Fruit fly (Drosophila melanogaster): Measurements from ENCODE around the gene CG11425.

CG11425 gene

dm6 chr3L:22460428-22460827, 14.2 kb upstream of the CG11425 start:
- TF ChIP-seq CG1620 (GFP tag; optimal IDR thresholded peaks at IDR 0.05) (no peak), Clk (GFP tag; optimal IDR thresholded peaks at IDR 0.05) (no peak), ovo (GFP tag; optimal IDR thresholded peaks at IDR 0.05) (no peak), cnc (optimal IDR thresholded peaks at IDR 0.05) (no peak), CG11617 (GFP tag; optimal IDR thresholded peaks at IDR 0.05) (no peak), CG14711 (tag; optimal IDR thresholded peaks at IDR 0.05) (no peak), kay (GFP tag; ENCODE audit: borderline replicate concordance) (no peak), bab1 (GFP tag; optimal IDR thresholded peaks at IDR 0.05) (no peak), Hr96 (GFP tag; optimal IDR thresholded peaks at IDR 0.05) (no peak), pad (GFP tag; optimal IDR thresholded peaks at IDR 0.05) (no peak), Mnt (GFP tag; optimal IDR thresholded peaks at IDR 0.05) (no peak), CG5204 (GFP tag; optimal IDR thresholded peaks at IDR 0.05) (no peak)

dm6 chr3L:22460918-22461634, 13.5 kb upstream of the CG11425 start, which contains the start of gene laza:
Gene laza (minus strand): TSS chr3L:22461131.
- TF ChIP-seq Mnt (GFP tag; optimal IDR thresholded peaks at IDR 0.05) (peak; percentile 68), ovo (GFP tag; optimal IDR thresholded peaks at IDR 0.05) (peak; percentile 4), Clk (GFP tag; optimal IDR thresholded peaks at IDR 0.05) (no peak), CG7045 (GFP tag; optimal IDR thresholded peaks at IDR 0.05) (peak; percentile 14), CG7101 (tag; optimal IDR thresholded peaks at IDR 0.05) (no peak), CG12768 (GFP tag; optimal IDR thresholded peaks at IDR 0.05) (peak; percentile 36), cnc (optimal IDR thresholded peaks at IDR 0.05) (no peak), CG33017 (tag; optimal IDR thresholded peaks at IDR 0.05) (no peak), CG1620 (GFP tag; optimal IDR thresholded peaks at IDR 0.05) (no peak), tj (GFP tag; optimal IDR thresholded peaks at IDR 0.05) (peak; percentile 31), bab1 (GFP tag; optimal IDR thresholded peaks at IDR 0.05) (peak; percentile 68), CG5204 (GFP tag; optimal IDR thresholded peaks at IDR 0.05) (no peak), CG14711 (tag; optimal IDR thresholded peaks at IDR 0.05) (peak; percentile 7), pad (GFP tag; optimal IDR thresholded peaks at IDR 0.05) (peak; percentile 21), toe (GFP tag; optimal IDR thresholded peaks at IDR 0.05) (no peak), cic (GFP tag; optimal IDR thresholded peaks at IDR 0.05) (peak; percentile 69), Hr96 (GFP tag; optimal IDR thresholded peaks at IDR 0.05) (no peak), kay (GFP tag; ENCODE audit: borderline replicate concordance) (peak; percentile 77), Crg-1 (GFP tag; optimal IDR thresholded peaks at IDR 0.05) (no peak), CG11617 (GFP tag; optimal IDR thresholded peaks at IDR 0.05) (no peak)

DNA sequence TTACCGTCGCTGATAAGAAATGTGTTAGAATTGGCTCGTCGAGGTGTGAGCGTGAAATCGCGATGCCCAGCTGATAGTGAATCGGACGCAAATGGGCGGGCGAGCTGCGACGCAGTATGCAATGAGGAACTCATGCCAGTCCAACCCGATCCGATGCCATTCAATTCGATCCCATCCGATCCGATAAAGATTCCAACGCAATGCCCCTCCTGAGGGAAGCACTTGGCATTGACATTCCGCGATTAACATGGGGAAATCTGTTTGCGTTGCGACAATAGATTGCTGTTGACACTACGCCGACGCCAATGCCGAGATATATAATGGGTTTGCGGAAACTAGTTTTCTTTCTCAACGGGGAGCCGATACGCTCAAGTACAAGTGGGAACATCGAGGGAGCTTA, 11.2 kb upstream of the CG11425 start:
- peak; percentile 65 for TF ChIP-seq cic (GFP tag; optimal IDR thresholded peaks at IDR 0.05)
- no peak for TF ChIP-seq bab1 (GFP tag; optimal IDR thresholded peaks at IDR 0.05)
- TF ChIP-seq toe (GFP tag; optimal IDR thresholded peaks at IDR 0.05), result no peak
- no peak for TF ChIP-seq Clk (GFP tag; optimal IDR thresholded peaks at IDR 0.05)
- TF ChIP-seq CG14711 (tag; optimal IDR thresholded peaks at IDR 0.05), result no peak
- TF ChIP-seq CG11617 (GFP tag; optimal IDR thresholded peaks at IDR 0.05), result no peak
- TF ChIP-seq CG12768 (GFP tag; optimal IDR thresholded peaks at IDR 0.05), result peak; percentile 31
- TF ChIP-seq CG5204 (GFP tag; optimal IDR thresholded peaks at IDR 0.05), result no peak
- no peak for TF ChIP-seq CG7045 (GFP tag; optimal IDR thresholded peaks at IDR 0.05)
- TF ChIP-seq CG7101 (tag; optimal IDR thresholded peaks at IDR 0.05), result no peak
- no peak for TF ChIP-seq Mnt (GFP tag; optimal IDR thresholded peaks at IDR 0.05)
- no peak for TF ChIP-seq kay (GFP tag; ENCODE audit: borderline replicate concordance)
- TF ChIP-seq CG33017 (tag; optimal IDR thresholded peaks at IDR 0.05), result no peak
- TF ChIP-seq CG1620 (GFP tag; optimal IDR thresholded peaks at IDR 0.05), result no peak
- peak; percentile 2 for TF ChIP-seq Crg-1 (GFP tag; optimal IDR thresholded peaks at IDR 0.05)
- no peak for TF ChIP-seq cnc (optimal IDR thresholded peaks at IDR 0.05)
- peak; percentile 11 for TF ChIP-seq tj (GFP tag; optimal IDR thresholded peaks at IDR 0.05)
- TF ChIP-seq pad (GFP tag; optimal IDR thresholded peaks at IDR 0.05), result peak; percentile 65
- TF ChIP-seq Hr96 (GFP tag; optimal IDR thresholded peaks at IDR 0.05), result peak; percentile 15
- no peak for TF ChIP-seq ovo (GFP tag; optimal IDR thresholded peaks at IDR 0.05)

DNA sequence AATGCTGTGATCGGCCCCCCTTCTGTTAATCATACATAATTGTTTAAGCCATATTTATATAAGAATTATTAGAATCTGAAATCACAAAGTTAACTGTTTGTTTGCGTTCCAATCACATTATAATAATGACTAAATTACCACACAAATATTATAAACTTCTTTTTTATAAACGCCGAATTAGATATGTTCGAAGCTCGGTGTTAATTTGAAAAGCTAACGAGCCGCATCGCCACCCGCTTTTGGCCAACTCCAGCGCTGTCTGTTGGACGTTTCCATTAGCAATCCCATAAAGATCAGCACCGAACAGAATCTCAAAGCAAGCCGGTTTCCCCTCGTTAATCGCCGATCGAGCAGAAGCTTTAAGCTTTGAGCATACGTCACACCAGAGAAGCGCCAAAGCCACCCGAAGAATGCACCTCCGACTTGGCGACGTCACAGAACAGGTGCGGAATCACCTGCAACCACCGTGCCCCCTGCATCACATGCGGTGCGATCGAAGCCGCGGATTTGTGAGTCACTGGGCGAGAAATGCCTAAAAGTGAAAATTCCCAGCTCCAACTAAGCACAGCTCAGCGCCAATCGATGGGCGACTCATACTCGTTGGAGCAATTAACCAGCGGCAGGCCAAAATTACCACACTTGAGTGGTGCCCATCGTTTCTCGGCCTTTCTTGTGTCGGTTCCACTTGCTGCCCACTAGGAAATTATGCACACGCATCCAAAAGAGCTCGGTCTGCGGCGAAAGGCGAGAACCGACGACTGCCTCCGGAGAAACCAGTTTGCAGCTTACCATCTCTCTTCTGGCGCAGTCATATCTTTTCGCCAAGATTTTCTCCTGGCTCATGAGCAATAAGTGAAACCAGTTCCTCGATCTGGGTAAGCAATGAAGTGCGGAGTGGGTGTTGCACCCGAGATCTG, 8.9 kb upstream of the CG11425 start, which contains the start of gene CG11438:
Gene CG11438, plus strand, starts transcription at position 134 of the 917 bp plus-strand sequence.
- TF ChIP-seq toe (GFP tag; optimal IDR thresholded peaks at IDR 0.05), result no peak
- TF ChIP-seq pad (GFP tag; optimal IDR thresholded peaks at IDR 0.05), result peak; percentile 54

DNA sequence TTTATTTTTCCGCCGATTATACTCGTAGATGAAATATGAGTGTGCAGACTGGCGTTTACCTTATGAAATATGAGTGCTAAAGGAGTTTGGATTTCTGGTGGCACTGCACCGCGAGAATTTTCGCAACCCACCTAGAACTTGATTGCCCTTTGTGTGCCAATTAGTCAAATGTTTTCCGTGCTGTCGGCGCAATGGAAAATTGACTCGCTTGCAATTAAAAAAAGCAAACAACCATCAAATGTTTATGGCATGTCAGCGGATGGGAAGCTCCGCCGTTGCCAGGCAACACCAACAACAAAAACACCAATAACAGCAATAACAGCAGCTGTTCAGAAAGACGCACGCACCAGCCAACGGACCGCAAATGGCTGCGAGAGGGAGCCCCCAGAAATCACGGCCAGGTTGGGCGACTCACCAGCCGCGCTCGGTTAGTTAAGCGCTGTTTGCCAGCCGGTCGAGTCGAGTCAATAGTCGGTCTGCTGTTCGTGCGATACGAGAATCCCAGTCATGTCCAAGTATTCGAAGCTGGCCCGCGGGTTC, 8.1 kb upstream of the CG11425 start:
- TF ChIP-seq tj (GFP tag; optimal IDR thresholded peaks at IDR 0.05) (peak; percentile 48), CG1620 (GFP tag; optimal IDR thresholded peaks at IDR 0.05) (no peak)

DNA sequence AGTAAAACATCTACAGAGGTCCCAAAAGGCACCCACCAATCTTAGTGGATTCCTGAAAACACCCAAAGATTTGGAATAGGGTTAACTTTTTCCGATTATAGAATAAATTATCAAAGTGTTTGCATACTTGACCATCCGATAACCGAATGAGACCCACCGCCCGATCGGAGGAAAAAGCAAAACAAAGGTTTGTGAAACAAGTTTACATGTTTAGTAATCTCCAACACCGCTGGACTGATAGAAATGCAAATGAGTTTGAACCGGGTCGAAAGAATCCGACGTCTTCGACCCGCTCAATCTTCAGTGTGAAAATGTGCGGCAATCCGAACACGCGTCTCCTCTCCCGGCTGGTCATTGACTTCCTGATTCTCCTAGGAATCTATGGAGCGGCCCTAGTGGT, 6.0 kb upstream of the CG11425 start, which contains the start of gene CG11437:
Gene CG11437, plus strand, starts transcription at position 301 of the 400 bp plus-strand sequence.
- TF ChIP-seq toe (GFP tag; optimal IDR thresholded peaks at IDR 0.05) (no peak), Clk (GFP tag; optimal IDR thresholded peaks at IDR 0.05) (no peak), CG7101 (tag; optimal IDR thresholded peaks at IDR 0.05) (no peak), CG7045 (GFP tag; optimal IDR thresholded peaks at IDR 0.05) (no peak)
